Worm (Caenorhabditis elegans) whole organism, midembryonic: ENCODE measurements around the gene rpy-1.

ENCODE experiments used
- flt-1 ChIP-seq: fragments of 200-800 bp; sonication (Bioruptor generic); IDR thresholded peaks from 2 replicates; pipeline ENCODE4 v1.3.6; 2022; ENCODE audit warnings: missing genetic modification characterization, missing compliant biosample characterization
- klf-2 ChIP-seq: fragments of 200-800 bp; sonication (Bioruptor generic); conservative IDR thresholded peaks from 2 replicates; pipeline ENCODE4 v1.3.6; 2022; ENCODE audit warnings: missing genetic modification reagents, missing genetic modification characterization, missing compliant biosample characterization
- med-1 ChIP-seq: sonication (generic microtip); optimal IDR thresholded peaks from 2 replicates; lab custom pipeline; 2017; ENCODE audit warnings: missing genetic modification characterization, mild to moderate bottlenecking, missing compliant biosample characterization, antibody characterized with exemption, missing genetic modification reagents; ENCODE audit not compliant: insufficient read depth
- ref-1 ChIP-seq: fragments of 200-800 bp; sonication (Bioruptor generic); conservative IDR thresholded peaks from 2 replicates; pipeline ENCODE4 v1.3.6; 2022; ENCODE audit warnings: missing genetic modification reagents, missing genetic modification characterization, missing compliant biosample characterization
- tab-1 ChIP-seq: fragments of 200-800 bp; sonication (Bioruptor generic); IDR thresholded peaks from 2 replicates; pipeline ENCODE4 v1.3.6; 2022; ENCODE audit warnings: missing genetic modification characterization, missing compliant biosample characterization
- ztf-23 ChIP-seq: fragments of 200-800 bp; sonication (Bioruptor generic); IDR thresholded peaks from 2 replicates; pipeline ENCODE4 v1.3.6; 2022; ENCODE audit warnings: missing genetic modification reagents, missing genetic modification characterization, missing compliant biosample characterization

DNA sequence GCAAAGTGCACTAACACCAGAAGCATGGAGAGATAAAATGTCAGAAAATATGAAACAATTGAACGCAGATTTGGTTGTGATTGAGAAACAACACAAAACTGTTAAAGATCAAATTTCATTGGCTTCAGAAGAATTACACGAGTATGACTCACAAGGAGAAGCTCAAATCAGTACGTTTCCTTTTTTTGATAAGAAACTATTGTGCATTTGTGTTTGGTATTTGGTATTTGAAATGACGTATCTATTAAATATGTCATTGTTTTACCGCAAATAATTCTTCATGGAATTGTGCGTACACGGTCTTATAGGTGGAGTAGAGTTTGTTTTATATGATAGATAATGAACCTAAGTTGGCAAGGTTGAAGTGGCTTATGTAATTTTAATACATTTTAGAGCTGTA, 24.0 kb downstream of the rpy-1 start:
- TF ChIP-seq ref-1 (GFP tag; lab: Robert Waterston, UW) (no peak), tab-1 (GFP tag; lab: Robert Waterston, UW) (no peak), med-1 (no peak), klf-2 (GFP tag; lab: Robert Waterston, UW) (no peak), flt-1 (GFP tag; lab: Robert Waterston, UW) (no peak), ztf-23 (GFP tag; lab: Robert Waterston, UW) (no peak)
